Fruit fly (Drosophila melanogaster) Kc167 (cell line): ENCODE data around the gene Cpr62Ba.

Experiments
- Myc ChIP-seq: fragments of >200 bp; optimal IDR thresholded peaks from 2 replicates; lab custom pipeline; 2017; ENCODE audit warnings: missing external identifiers
- Sin3A ChIP-seq: fragments of >200 bp; optimal IDR thresholded peaks from 2 replicates; lab custom pipeline; 2018; ENCODE audit warnings: missing external identifiers
- h ChIP-seq: fragments of >200 bp; optimal IDR thresholded peaks from 3 replicates; lab custom pipeline; 2018; ENCODE audit warnings: missing external identifiers
- insv ChIP-seq: fragments of >200 bp; optimal IDR thresholded peaks from 3 replicates; lab custom pipeline; 2018; ENCODE audit warnings: missing external identifiers
- psq ChIP-seq: fragments of >200 bp; optimal IDR thresholded peaks from 2 replicates; lab custom pipeline; 2017; ENCODE audit warnings: missing external identifiers
- ttk ChIP-seq: sonication (Bioruptor generic); optimal IDR thresholded peaks from 2 replicates; lab custom pipeline; 2017; ENCODE audit warnings: missing external identifiers

Gene Cpr62Ba

dm6 chr3L:1831753-1832268 lies at the start of gene Cpr62Ba:
Gene Cpr62Ba, minus strand, starts transcription at chr3L:1831783.
- no peak for TF ChIP-seq Sin3A (lab: Kevin White, UChicago)
- no peak for TF ChIP-seq Myc (lab: Kevin White, UChicago)
- no peak for TF ChIP-seq insv
- no peak for TF ChIP-seq h
- TF ChIP-seq ttk (lab: Kevin White, UChicago): no peak
- no peak for TF ChIP-seq psq

- TF ChIP-seq psq (no peak), h (no peak), insv (no peak), ttk (lab: Kevin White, UChicago) (no peak), Sin3A (lab: Kevin White, UChicago) (no peak), Myc (lab: Kevin White, UChicago) (no peak)
Measured at dm6 chr3L:1880692-1881091, 49.1 kb upstream of the Cpr62Ba start.

DNA sequence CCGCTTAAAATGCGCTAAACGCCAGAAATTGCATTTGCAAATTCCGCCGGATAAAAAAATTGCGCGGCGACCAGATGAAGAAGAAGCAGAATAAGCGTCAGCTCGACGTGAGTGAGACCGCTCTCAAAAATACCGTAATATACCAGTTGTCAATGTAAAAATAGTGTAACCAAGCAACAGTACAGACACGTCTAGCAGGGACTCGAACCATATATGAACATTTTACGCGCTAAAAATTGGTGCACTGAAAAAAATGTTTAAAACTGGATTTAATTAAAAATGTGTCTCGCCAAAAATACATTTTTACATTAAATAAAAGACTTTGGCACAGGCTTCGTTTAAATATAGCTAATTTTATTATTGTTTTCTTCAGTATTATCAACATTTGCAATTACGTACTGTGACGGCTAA lies 44.6 kb upstream of the Cpr62Ba start, which contains the start of gene dre4:
Gene dre4, minus strand, starts transcription at position 98 of the 411 bp plus-strand sequence.
- TF ChIP-seq h: no peak
- TF ChIP-seq Sin3A (lab: Kevin White, UChicago): no peak

dm6 chr3L:1869719-1870118 lies 38.1 kb upstream of the Cpr62Ba start, which contains the start of gene CG13924:
Gene CG13924, plus strand, starts transcription at chr3L:1870019.
- TF ChIP-seq insv: no peak
- no peak for TF ChIP-seq psq
- TF ChIP-seq Myc (lab: Kevin White, UChicago): no peak
- TF ChIP-seq ttk (lab: Kevin White, UChicago): no peak
- TF ChIP-seq h: no peak
- TF ChIP-seq Sin3A (lab: Kevin White, UChicago): no peak

DNA sequence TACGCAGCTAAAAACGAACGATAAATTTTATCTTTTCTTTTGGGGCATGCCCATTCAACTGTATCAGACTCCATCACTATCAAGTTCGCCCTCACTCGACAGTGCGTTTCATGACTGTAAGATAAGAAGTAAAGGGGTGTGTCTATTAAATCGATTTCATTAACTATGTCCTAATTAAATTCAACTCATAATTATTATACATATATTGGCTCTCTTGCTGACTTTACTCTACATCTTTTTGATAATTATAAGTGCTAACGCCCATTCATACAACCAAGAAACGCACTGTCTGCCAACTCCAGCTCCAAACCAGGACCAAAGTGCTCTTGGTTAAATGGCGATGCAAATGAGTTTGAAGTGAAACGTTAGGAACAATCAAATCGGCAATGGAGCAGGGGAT lies 37.3 kb upstream of the Cpr62Ba start:
- TF ChIP-seq Sin3A (lab: Kevin White, UChicago): no peak
- no peak for TF ChIP-seq insv
- no peak for TF ChIP-seq Myc (lab: Kevin White, UChicago)
- TF ChIP-seq h: no peak
- no peak for TF ChIP-seq ttk (lab: Kevin White, UChicago)
- TF ChIP-seq psq: no peak

DNA sequence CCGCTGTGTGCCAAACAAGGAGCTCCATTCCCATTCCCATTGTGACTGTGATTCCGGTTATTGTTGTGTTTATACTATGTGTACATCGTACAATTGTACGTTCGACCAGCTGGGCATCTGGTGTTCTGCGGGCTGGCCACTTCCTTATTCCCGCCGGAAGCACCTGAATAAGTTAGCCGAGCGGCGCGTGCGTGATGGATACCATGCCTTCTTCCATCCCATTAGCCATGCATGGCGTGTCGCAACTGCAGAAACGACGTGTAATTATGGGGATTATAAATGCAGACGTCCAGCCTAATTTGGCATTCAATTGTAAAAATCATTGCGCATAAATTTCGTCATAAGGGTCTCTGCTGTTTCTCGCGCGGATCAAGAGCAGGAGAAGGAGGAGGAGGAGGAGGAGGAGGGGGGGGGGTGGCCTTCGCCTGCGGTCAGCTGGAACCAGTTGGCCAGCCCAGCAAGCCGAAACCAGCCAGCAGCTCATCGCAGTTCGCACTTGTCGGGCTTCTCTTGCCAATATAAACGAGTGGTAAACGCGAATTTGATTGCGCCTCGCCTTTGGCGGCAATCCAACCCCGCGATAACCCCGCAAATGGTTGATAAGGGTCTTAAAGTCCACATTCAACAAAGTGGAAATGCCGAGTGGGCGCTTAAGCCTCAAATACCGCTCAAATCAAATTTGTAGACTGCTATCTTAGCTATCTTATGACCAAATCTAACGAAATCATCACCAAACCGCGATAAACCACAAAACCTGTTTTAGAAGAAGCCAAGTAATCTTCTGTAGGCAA lies 34.6 kb upstream of the Cpr62Ba start:
- TF ChIP-seq ttk (lab: Kevin White, UChicago) (peak; percentile 92), insv (no peak)

DNA sequence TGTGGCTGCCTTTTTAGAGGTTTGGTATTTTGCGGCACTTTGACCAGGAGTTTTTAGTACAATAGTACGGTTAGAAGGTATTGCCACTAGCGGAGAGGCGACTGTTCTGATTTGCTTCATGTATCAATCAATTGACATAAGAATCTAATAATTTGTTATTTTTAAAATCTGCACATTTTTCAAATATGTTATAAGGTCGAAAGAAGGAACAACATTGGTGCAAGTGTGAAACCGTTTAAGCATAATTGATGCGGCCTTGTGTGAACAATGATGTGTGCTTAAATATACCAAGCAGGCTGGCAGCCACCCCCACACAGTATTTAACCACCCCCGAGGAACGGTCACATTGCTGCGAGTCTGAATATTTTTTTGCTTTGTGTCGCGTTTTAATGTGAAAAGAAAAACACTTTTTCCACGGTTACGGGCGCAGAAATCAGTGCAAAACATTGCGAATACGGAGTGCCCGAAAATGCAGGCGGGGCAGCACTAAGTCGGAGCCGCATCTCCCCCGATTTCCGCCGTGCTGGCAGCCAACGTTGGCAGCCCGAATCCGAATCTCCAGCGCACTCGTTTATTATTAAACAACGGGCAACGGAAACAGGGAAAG lies 33.6 kb upstream of the Cpr62Ba start, which contains the start of the genes HBS1 and CG12025:
Gene HBS1, minus strand, starts transcription at position 120 of the 607 bp plus-strand sequence.
Gene CG12025, plus strand, starts transcription at position 310 of the 607 bp plus-strand sequence.
- TF ChIP-seq ttk (lab: Kevin White, UChicago) (no peak), psq (no peak), h (no peak), Myc (lab: Kevin White, UChicago) (no peak), insv (no peak), Sin3A (lab: Kevin White, UChicago) (no peak)

DNA sequence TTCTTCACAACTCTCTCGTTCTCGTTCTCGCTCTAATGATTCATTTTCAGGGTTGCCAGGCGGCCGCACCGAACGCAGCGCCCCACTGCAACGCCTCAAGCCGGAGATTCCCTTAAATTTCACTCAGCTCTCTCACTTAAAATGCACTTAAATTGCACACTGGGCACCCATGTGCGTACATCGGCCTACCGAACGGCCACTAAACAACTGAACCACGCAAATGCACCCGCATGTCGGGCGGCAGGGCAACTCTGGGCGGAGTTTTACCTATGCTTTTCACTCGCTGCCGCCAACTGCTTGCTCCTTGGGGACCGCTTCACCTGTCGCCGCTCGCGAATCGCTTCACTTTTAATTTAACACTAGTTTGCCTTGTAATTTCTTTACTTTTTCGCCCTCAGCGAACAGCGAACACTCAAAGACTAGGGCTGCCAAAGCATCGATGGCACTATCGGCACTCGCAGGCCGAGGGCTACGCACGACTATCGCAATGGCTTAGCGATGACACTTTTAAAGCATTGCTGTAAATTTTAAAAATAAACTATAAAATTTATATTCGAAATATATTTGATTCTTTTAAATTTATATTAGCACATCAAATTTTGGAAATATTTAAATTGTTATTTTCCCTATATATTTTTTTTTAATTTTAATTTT lies 30.3 kb upstream of the Cpr62Ba start, which contains the start of gene Rap1:
Gene Rap1, minus strand, starts transcription at position 446 of the 654 bp plus-strand sequence.
- TF ChIP-seq h (no peak), Sin3A (lab: Kevin White, UChicago) (no peak), psq (no peak), insv (no peak), ttk (lab: Kevin White, UChicago) (no peak), Myc (lab: Kevin White, UChicago) (no peak)

- no peak for TF ChIP-seq Myc (lab: Kevin White, UChicago)
- no peak for TF ChIP-seq ttk (lab: Kevin White, UChicago)
- TF ChIP-seq Sin3A (lab: Kevin White, UChicago): no peak
- no peak for TF ChIP-seq h
- TF ChIP-seq insv: no peak
- no peak for TF ChIP-seq psq
Measured at dm6 chr3L:1861400-1861793, 29.8 kb upstream of the Cpr62Ba start.

dm6 chr3L:1860749-1861148 lies 29.2 kb upstream of the Cpr62Ba start:
- TF ChIP-seq insv (no peak), ttk (lab: Kevin White, UChicago) (peak; percentile 17)

- TF ChIP-seq Sin3A (lab: Kevin White, UChicago) (no peak), h (no peak), insv (no peak), ttk (lab: Kevin White, UChicago) (no peak), psq (no peak), Myc (lab: Kevin White, UChicago) (no peak)
Measured at dm6 chr3L:1859563-1859962, 28.0 kb upstream of the Cpr62Ba start.
